Fruit fly (Drosophila melanogaster) whole organism, adult: Measurements from ENCODE around the gene CG8840.
A peak's percentile ranks its signal among the peaks of the same experiment; 100 is the strongest.

ENCODE experiments used
- CG11617 ChIP-seq: fragments of 200-800 bp; sonication (Bioruptor generic); optimal IDR thresholded peaks from 2 replicates; lab custom pipeline; 2017; ENCODE audit warnings: mild to moderate bottlenecking, missing biosample characterization, missing genetic modification reagents, missing genetic modification characterization
- CG12768 ChIP-seq: fragments of 200-800 bp; sonication (Bioruptor generic); optimal IDR thresholded peaks from 2 replicates; lab custom pipeline; 2017; ENCODE audit warnings: missing biosample characterization, missing genetic modification characterization, mild to moderate bottlenecking, moderate library complexity, missing genetic modification reagents
- CG14711 ChIP-seq: fragments of 200-800 bp; sonication (Bioruptor generic); optimal IDR thresholded peaks from 2 replicates; lab custom pipeline; 2018; ENCODE audit warnings: missing biosample characterization, mild to moderate bottlenecking, missing genetic modification characterization, moderate library complexity
- CG1620 ChIP-seq: fragments of 200-800 bp; sonication (Bioruptor generic); optimal IDR thresholded peaks from 2 replicates; lab custom pipeline; 2016; ENCODE audit warnings: missing biosample characterization, missing genetic modification characterization
- CG33017 ChIP-seq: fragments of 200-800 bp; sonication (Bioruptor generic); optimal IDR thresholded peaks from 2 replicates; lab custom pipeline; 2018; ENCODE audit warnings: missing biosample characterization, mild to moderate bottlenecking, missing genetic modification characterization, moderate library complexity
- CG5204 ChIP-seq: fragments of 200-800 bp; sonication (Bioruptor generic); optimal IDR thresholded peaks from 2 replicates; lab custom pipeline; 2016; ENCODE audit warnings: missing biosample characterization, missing genetic modification characterization
- CG7045 ChIP-seq: fragments of 200-800 bp; sonication (Bioruptor generic); optimal IDR thresholded peaks from 2 replicates; lab custom pipeline; 2017; ENCODE audit warnings: missing biosample characterization, mild to moderate bottlenecking, missing genetic modification characterization
- CG7101 ChIP-seq: fragments of 200-800 bp; sonication (Bioruptor generic); optimal IDR thresholded peaks from 2 replicates; lab custom pipeline; 2018; ENCODE audit warnings: missing biosample characterization, mild to moderate bottlenecking, missing genetic modification characterization, moderate library complexity
- Clk ChIP-seq: fragments of 200-800 bp; sonication (Bioruptor generic); optimal IDR thresholded peaks from 2 replicates; lab custom pipeline; 2017; ENCODE audit warnings: missing biosample characterization, missing genetic modification characterization
- Crg-1 ChIP-seq: fragments of 200-800 bp; sonication (Bioruptor generic); optimal IDR thresholded peaks from 2 replicates; lab custom pipeline; 2016; ENCODE audit warnings: missing biosample characterization, missing genetic modification characterization
- Hr96 ChIP-seq: fragments of 200-800 bp; sonication (Bioruptor generic); optimal IDR thresholded peaks from 2 replicates; lab custom pipeline; 2016; ENCODE audit warnings: missing biosample characterization, missing genetic modification characterization
- Mnt ChIP-seq: fragments of 200-800 bp; sonication (Bioruptor generic); optimal IDR thresholded peaks from 2 replicates; lab custom pipeline; 2016; ENCODE audit warnings: missing biosample characterization, mild to moderate bottlenecking, missing genetic modification characterization
- bab1 ChIP-seq: fragments of 200-800 bp; sonication (Bioruptor generic); optimal IDR thresholded peaks from 3 replicates; lab custom pipeline; 2019; ENCODE audit warnings: missing biosample characterization, mild to moderate bottlenecking, missing genetic modification characterization, moderate library complexity
- cic ChIP-seq: fragments of 200-800 bp; sonication (Bioruptor generic); optimal IDR thresholded peaks from 2 replicates; lab custom pipeline; 2017; ENCODE audit warnings: missing biosample characterization, mild to moderate bottlenecking, missing genetic modification characterization, moderate library complexity
- cnc ChIP-seq, 2 experiments: fragments of >200 bp; optimal IDR thresholded peaks; 2 replicates each; lab custom pipeline; 2017
- kay ChIP-seq: fragments of 200-800 bp; sonication (Bioruptor generic); peaks from one replicate; lab custom pipeline; 2016; ENCODE audit warnings: missing biosample characterization, missing genetic modification characterization, borderline replicate concordance
- ovo ChIP-seq: fragments of 200-800 bp; sonication (Bioruptor generic); optimal IDR thresholded peaks from 2 replicates; lab custom pipeline; 2016; ENCODE audit warnings: missing biosample characterization, missing genetic modification characterization
- pad ChIP-seq: fragments of 200-800 bp; sonication (Bioruptor generic); optimal IDR thresholded peaks from 3 replicates; lab custom pipeline; 2017; ENCODE audit warnings: missing biosample characterization, missing genetic modification characterization, mild to moderate bottlenecking, moderate library complexity, missing genetic modification reagents
- tj ChIP-seq: fragments of 200-800 bp; sonication (Bioruptor generic); optimal IDR thresholded peaks from 3 replicates; lab custom pipeline; 2017; ENCODE audit warnings: missing biosample characterization, mild to moderate bottlenecking, missing genetic modification characterization, moderate library complexity
- toe ChIP-seq: fragments of 200-800 bp; sonication (Bioruptor generic); optimal IDR thresholded peaks from 2 replicates; lab custom pipeline; 2016; ENCODE audit warnings: missing biosample characterization, missing genetic modification characterization

The CG8840 gene

DNA sequence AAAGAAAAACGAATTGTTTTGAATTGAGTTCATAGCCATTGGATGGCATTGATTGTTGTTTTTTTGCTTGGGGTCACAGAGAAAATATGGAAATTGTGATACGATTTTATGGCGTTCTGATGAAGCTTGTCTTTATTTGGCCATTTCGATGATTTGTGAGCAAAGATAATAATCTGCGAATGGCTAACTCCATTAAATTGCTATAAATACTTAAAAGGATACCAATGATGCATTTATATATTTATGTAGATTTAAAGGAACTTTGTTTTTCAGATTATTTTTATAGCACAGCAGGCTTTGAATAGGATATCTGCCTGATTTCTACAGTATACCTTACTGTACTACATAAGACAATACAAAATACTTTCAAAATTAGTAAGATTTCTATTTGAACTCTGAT, at the start of gene CG8840:
Gene CG8840, plus strand, starts transcription at position 301 of the 400 bp plus-strand sequence.
- TF ChIP-seq toe (GFP tag; lab: Kevin White, UChicago), result no peak
- no peak for TF ChIP-seq Clk (GFP tag; lab: Kevin White, UChicago)
- TF ChIP-seq tj (GFP tag; lab: Kevin White, UChicago), result no peak
- no peak for TF ChIP-seq cic (GFP tag; lab: Kevin White, UChicago)
- TF ChIP-seq Mnt, result no peak
- no peak for TF ChIP-seq Crg-1 (GFP tag; lab: Kevin White, UChicago)
- no peak for TF ChIP-seq CG5204
- no peak for TF ChIP-seq bab1

DNA sequence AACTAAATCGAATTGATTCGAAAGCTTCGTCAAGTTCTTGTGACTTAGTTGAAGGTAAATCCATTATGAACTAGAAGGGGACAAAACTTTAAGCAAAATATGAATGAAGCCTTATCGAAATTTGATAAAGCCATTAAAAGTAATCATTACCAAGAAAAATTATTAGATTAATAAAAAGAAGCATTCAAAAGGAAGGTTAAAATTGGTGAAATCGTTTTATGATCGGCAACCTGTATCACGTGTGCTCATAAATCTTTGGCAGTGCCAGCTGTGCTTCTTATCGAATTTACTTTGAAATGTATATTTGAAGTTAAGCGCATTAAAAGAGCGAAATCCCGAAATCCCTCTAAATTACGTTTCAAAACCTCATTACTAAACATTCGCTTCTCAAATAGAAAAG, 48.5 kb upstream of the CG8840 start:
- TF ChIP-seq kay (GFP tag; lab: Kevin White, UChicago) (peak; percentile 77), Hr96 (GFP tag; lab: Kevin White, UChicago) (no peak)

DNA sequence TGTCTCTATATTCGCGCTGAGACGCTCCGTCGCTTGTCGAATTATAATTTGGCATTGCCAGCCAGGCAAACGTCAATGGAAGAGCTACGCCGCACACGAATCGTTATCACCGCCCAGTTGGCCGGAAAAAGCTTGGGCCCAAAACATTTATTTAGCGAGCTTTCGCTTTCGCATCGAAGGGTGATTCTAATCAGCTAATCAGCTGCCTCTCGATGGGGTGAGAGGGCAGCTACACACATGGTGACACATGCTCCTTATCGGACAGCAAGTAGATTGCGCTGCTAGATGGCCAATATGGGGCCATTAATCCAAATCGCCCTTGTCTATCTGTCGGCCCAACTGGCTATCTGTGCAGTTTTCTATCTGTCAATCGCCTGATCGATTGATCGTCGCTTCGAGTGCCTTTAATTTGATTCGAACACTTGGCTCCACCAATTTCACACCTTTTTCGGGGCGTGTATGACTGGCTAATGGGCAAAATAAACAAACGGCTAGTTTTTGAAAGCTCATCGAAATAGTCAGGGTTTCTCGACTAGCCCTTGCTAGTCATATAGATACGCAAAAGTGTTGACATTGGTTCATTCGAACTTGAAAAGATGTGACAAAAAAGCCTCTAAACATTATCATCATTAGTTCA, 44.2 kb upstream of the CG8840 start:
- TF ChIP-seq CG7101 (tag; lab: Kevin White, UChicago), result peak; percentile 6
- TF ChIP-seq Clk (GFP tag; lab: Kevin White, UChicago), result no peak
- TF ChIP-seq cic (GFP tag; lab: Kevin White, UChicago), result peak; percentile 90
- TF ChIP-seq CG11617 (GFP tag; lab: Kevin White, UChicago), result peak; percentile 20
- TF ChIP-seq CG5204, result no peak
- TF ChIP-seq CG12768, result peak; percentile 53
- no peak for TF ChIP-seq Hr96 (GFP tag; lab: Kevin White, UChicago)
- TF ChIP-seq tj (GFP tag; lab: Kevin White, UChicago), result peak; percentile 37
- TF ChIP-seq Mnt, result peak; percentile 74
- TF ChIP-seq CG7045 (GFP tag; lab: Kevin White, UChicago), result no peak

- TF ChIP-seq pad (GFP tag; lab: Kevin White, UChicago) (no peak), kay (GFP tag; lab: Kevin White, UChicago) (peak; percentile 94)
These were observed 41.9 kb upstream of the CG8840 start for dm6 chr2L:3368425-3368824.

dm6 chr2L:3369083-3369653, 41.2 kb upstream of the CG8840 start:
- TF ChIP-seq CG33017, result peak; percentile 6
- peak; percentile 14 for TF ChIP-seq CG12768
- no peak for TF ChIP-seq Crg-1 (GFP tag; lab: Kevin White, UChicago)
- no peak for TF ChIP-seq CG1620
- TF ChIP-seq cic (GFP tag; lab: Kevin White, UChicago), result peak; percentile 83
- no peak for TF ChIP-seq CG5204
- no peak for TF ChIP-seq CG14711 (tag; lab: Kevin White, UChicago)
- TF ChIP-seq CG11617 (GFP tag; lab: Kevin White, UChicago), result peak; percentile 20
- TF ChIP-seq CG7045 (GFP tag; lab: Kevin White, UChicago), result no peak
- TF ChIP-seq Clk (GFP tag; lab: Kevin White, UChicago), result no peak
- TF ChIP-seq bab1, result peak; percentile 5
- TF ChIP-seq Hr96 (GFP tag; lab: Kevin White, UChicago), result no peak
- peak; percentile 10 for TF ChIP-seq pad (GFP tag; lab: Kevin White, UChicago)
- no peak for TF ChIP-seq ovo
- TF ChIP-seq Mnt, result peak; percentile 58
- no peak for TF ChIP-seq toe (GFP tag; lab: Kevin White, UChicago)
- TF ChIP-seq kay (GFP tag; lab: Kevin White, UChicago), result peak; percentile 84
- TF ChIP-seq tj (GFP tag; lab: Kevin White, UChicago), result peak; percentile 36
- no peak for TF ChIP-seq cnc (optimal IDR thresholded peaks at IDR 0.05; lab: Kevin White, UChicago)
- TF ChIP-seq CG7101 (tag; lab: Kevin White, UChicago), result no peak

DNA sequence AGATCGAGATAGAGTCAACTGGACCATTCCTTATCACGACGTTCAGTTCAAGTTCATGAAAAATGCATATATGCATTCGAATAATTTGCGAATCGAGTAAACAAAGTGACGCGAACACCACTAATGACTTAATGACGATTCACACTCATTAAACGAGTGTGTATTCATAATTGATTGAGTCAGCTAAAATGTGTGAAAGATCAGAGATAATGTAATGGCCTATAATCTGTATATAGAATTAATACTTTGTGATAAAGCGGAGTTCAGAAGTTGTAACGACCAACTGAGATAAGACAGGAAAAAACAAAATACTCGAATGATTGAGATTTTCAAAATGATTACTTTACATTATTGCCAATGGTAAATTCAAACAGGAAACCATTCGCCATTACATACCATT, 40.5 kb upstream of the CG8840 start:
- peak; percentile 73 for TF ChIP-seq kay (GFP tag; lab: Kevin White, UChicago)
- TF ChIP-seq pad (GFP tag; lab: Kevin White, UChicago), result no peak
- no peak for TF ChIP-seq CG11617 (GFP tag; lab: Kevin White, UChicago)
- TF ChIP-seq tj (GFP tag; lab: Kevin White, UChicago), result peak; percentile 49
- no peak for TF ChIP-seq CG5204
- no peak for TF ChIP-seq cic (GFP tag; lab: Kevin White, UChicago)

DNA sequence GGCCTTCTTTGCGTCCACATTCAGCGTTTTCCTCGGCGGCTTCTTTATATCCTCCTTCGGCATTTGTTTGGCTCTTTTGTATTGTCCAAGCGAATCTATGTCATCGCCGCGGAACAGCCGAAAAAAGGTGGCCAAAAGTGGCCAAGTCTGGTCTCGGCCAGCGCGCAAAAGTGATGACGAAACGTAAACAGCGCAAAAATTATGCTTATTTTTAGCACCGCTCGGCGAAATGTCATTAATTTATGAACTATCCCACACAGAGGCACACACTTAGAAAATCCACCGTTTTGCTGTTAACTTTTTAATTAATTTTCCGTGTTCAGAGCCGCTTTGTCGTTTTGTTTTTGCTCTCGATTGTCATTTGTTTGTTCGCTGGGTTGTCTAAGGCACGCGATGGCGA, 39.4 kb upstream of the CG8840 start:
- TF ChIP-seq tj (GFP tag; lab: Kevin White, UChicago) (peak; percentile 92), kay (GFP tag; lab: Kevin White, UChicago) (peak; percentile 80), cic (GFP tag; lab: Kevin White, UChicago) (no peak), pad (GFP tag; lab: Kevin White, UChicago) (no peak), Mnt (no peak), CG7101 (tag; lab: Kevin White, UChicago) (no peak)
